Worm (Caenorhabditis elegans) whole organism, L2 larva: ENCODE data around the gene F08H9.4.

Experiments used
- C34F6.9 ChIP-seq: fragments of 150-350 bp; optimal IDR thresholded peaks from 2 replicates; lab custom pipeline; 2014; ENCODE audit warnings: missing biosample characterization, missing genetic modification characterization
- F13H6.1 ChIP-seq: sonication (generic microtip); optimal IDR thresholded peaks from 2 replicates; lab custom pipeline; 2016; ENCODE audit warnings: missing genetic modification characterization, missing compliant biosample characterization
- R02D3.7 ChIP-seq: fragments of 150-350 bp; optimal IDR thresholded peaks from 2 replicates; lab custom pipeline; 2014; ENCODE audit warnings: missing biosample characterization, missing genetic modification characterization
- Y55F3AM.14 ChIP-seq: fragments of 200-800 bp; sonication (Bioruptor generic); optimal IDR thresholded peaks from 2 replicates; lab custom pipeline; 2018; ENCODE audit warnings: mild to moderate bottlenecking, missing genetic modification characterization, missing compliant biosample characterization
- alr-1 ChIP-seq: fragments of 150-350 bp; optimal IDR thresholded peaks from 2 replicates; lab custom pipeline; 2014; ENCODE audit warnings: missing biosample characterization, missing genetic modification characterization
- aly-2 ChIP-seq: fragments of 150-350 bp; optimal IDR thresholded peaks from 2 replicates; lab custom pipeline; 2014; ENCODE audit warnings: missing biosample characterization, missing genetic modification characterization
- ama-1 ChIP-seq: fragments of 150-350 bp; optimal IDR thresholded peaks from 2 replicates; lab custom pipeline; 2018; ENCODE audit warnings: inconsistent platforms
- blmp-1 ChIP-seq: sonication (generic microtip); optimal IDR thresholded peaks from 2 replicates; lab custom pipeline; 2017; ENCODE audit warnings: missing genetic modification characterization, mild to moderate bottlenecking, missing compliant biosample characterization, antibody characterized with exemption, moderate library complexity; ENCODE audit not compliant: insufficient read depth
- crh-2 ChIP-seq: sonication (generic microtip); optimal IDR thresholded peaks from 2 replicates; lab custom pipeline; 2017; ENCODE audit warnings: missing biosample characterization, missing genetic modification characterization
- dmd-4 ChIP-seq: sonication (generic microtip); optimal IDR thresholded peaks from 2 replicates; lab custom pipeline; 2017; ENCODE audit warnings: missing biosample characterization, missing genetic modification characterization
- egl-27 ChIP-seq: sonication (generic microtip); optimal IDR thresholded peaks from 3 replicates; lab custom pipeline; 2017; ENCODE audit warnings: missing biosample characterization, missing genetic modification reagents, missing genetic modification characterization
- elt-1 ChIP-seq: fragments of 150-350 bp; optimal IDR thresholded peaks from 2 replicates; lab custom pipeline; 2014; ENCODE audit warnings: missing biosample characterization, missing genetic modification characterization
- elt-3 ChIP-seq: sonication (generic microtip); optimal IDR thresholded peaks from 2 replicates; lab custom pipeline; 2017; ENCODE audit warnings: missing biosample characterization, missing genetic modification characterization
- gmeb-1 ChIP-seq: fragments of 150-350 bp; optimal IDR thresholded peaks from 2 replicates; lab custom pipeline; 2014; ENCODE audit warnings: missing biosample characterization, missing genetic modification characterization
- lin-11 ChIP-seq: fragments of 150-350 bp; sonication (generic microtip); optimal IDR thresholded peaks from 2 replicates; lab custom pipeline; 2014; ENCODE audit warnings: missing biosample characterization, missing genetic modification characterization, inconsistent platforms, mixed read lengths
- lin-13 ChIP-seq: fragments of 150-350 bp; optimal IDR thresholded peaks from 2 replicates; lab custom pipeline; 2014; ENCODE audit warnings: missing biosample characterization, missing genetic modification reagents, missing genetic modification characterization
- lsy-2 ChIP-seq, 2 experiments: fragments of 150-350 bp in 1 of 2; sonication (generic microtip) in 1 of 2; optimal IDR thresholded peaks; 2 replicates each; lab custom pipeline; 2014 to 2017; ENCODE audit warnings: missing biosample characterization in 2 of 2, missing genetic modification characterization in 2 of 2
- mab-5 ChIP-seq: fragments of 150-350 bp; optimal IDR thresholded peaks from 2 replicates; lab custom pipeline; 2014; ENCODE audit warnings: missing biosample characterization, missing genetic modification characterization
- mbf-1 ChIP-seq: sonication (generic microtip); optimal IDR thresholded peaks from 2 replicates; lab custom pipeline; 2017; ENCODE audit warnings: missing biosample characterization, missing genetic modification characterization
- mdl-1 ChIP-seq, 2 experiments: fragments of 150-350 bp in 1 of 2; sonication (generic microtip) in 1 of 2; optimal IDR thresholded peaks; 2 replicates each; lab custom pipeline; 2017; ENCODE audit warnings: missing biosample characterization in 2 of 2, missing genetic modification characterization in 2 of 2
- nhr-10 ChIP-seq: sonication (generic microtip); optimal IDR thresholded peaks from 2 replicates; lab custom pipeline; 2017; ENCODE audit warnings: missing biosample characterization, missing genetic modification characterization
- nhr-12 ChIP-seq: fragments of 150-350 bp; optimal IDR thresholded peaks from 2 replicates; lab custom pipeline; 2014; ENCODE audit warnings: missing biosample characterization, missing genetic modification characterization
- nhr-21 ChIP-seq: fragments of 150-350 bp; optimal IDR thresholded peaks from 2 replicates; lab custom pipeline; 2014; ENCODE audit warnings: missing biosample characterization, missing genetic modification characterization
- nhr-23 ChIP-seq: fragments of 150-350 bp; optimal IDR thresholded peaks from 2 replicates; lab custom pipeline; 2014; ENCODE audit warnings: missing biosample characterization, missing genetic modification reagents, missing genetic modification characterization
- nhr-237 ChIP-seq: fragments of 150-350 bp; optimal IDR thresholded peaks from 2 replicates; lab custom pipeline; 2014; ENCODE audit warnings: missing biosample characterization, missing genetic modification characterization
- nhr-25 ChIP-seq: fragments of 150-350 bp; sonication (generic microtip); optimal IDR thresholded peaks from 3 replicates; lab custom pipeline; 2014; ENCODE audit warnings: missing biosample characterization, missing genetic modification characterization
- nhr-77 ChIP-seq: fragments of 150-350 bp; optimal IDR thresholded peaks from 2 replicates; lab custom pipeline; 2014; ENCODE audit warnings: missing biosample characterization, missing genetic modification characterization
- sem-4 ChIP-seq: fragments of 150-350 bp; optimal IDR thresholded peaks from 2 replicates; lab custom pipeline; 2014; ENCODE audit warnings: missing biosample characterization, missing genetic modification reagents, missing genetic modification characterization
- skn-1 ChIP-seq: sonication (generic microtip); optimal IDR thresholded peaks from 2 replicates; lab custom pipeline; 2017; ENCODE audit warnings: missing biosample characterization, missing genetic modification characterization
- sma-9 ChIP-seq, 2 experiments: fragments of 150-350 bp in 1 of 2; sonication (generic microtip) in 1 of 2; optimal IDR thresholded peaks; 2 replicates each; lab custom pipeline; 2014 to 2016; ENCODE audit warnings: missing genetic modification characterization in 2 of 2, mild to moderate bottlenecking in 1 of 2, missing biosample characterization in 1 of 2, missing compliant biosample characterization in 1 of 2, missing genetic modification reagents in 1 of 2, moderate library complexity in 1 of 2
- unc-39 ChIP-seq: fragments of 150-350 bp; optimal IDR thresholded peaks from 2 replicates; lab custom pipeline; 2014; ENCODE audit warnings: missing biosample characterization, missing genetic modification characterization
- unc-55 ChIP-seq: fragments of 150-350 bp; sonication (generic microtip); optimal IDR thresholded peaks from 3 replicates; lab custom pipeline; 2014; ENCODE audit warnings: missing biosample characterization, missing genetic modification reagents, missing genetic modification characterization
- unc-62 ChIP-seq: fragments of 150-350 bp; optimal IDR thresholded peaks from 2 replicates; lab custom pipeline; 2014; ENCODE audit warnings: missing biosample characterization, missing genetic modification reagents, missing genetic modification characterization
- zag-1 ChIP-seq: fragments of 150-350 bp; optimal IDR thresholded peaks from 2 replicates; lab custom pipeline; 2014; ENCODE audit warnings: missing biosample characterization, missing genetic modification characterization
- ztf-1 ChIP-seq: fragments of 200-800 bp; sonication (Bioruptor generic); conservative IDR thresholded peaks from 2 replicates; pipeline ENCODE4 v1.3.6; 2022; ENCODE audit warnings: missing genetic modification characterization, missing compliant biosample characterization
- ztf-11 ChIP-seq: sonication (generic microtip); optimal IDR thresholded peaks from 2 replicates; lab custom pipeline; 2017; ENCODE audit warnings: missing biosample characterization, missing genetic modification characterization

F08H9.4 gene

ce11 chrV:14478979-14479378, 14.8 kb upstream of the F08H9.4 start, which contains the start of gene clec-55:
Gene clec-55, plus strand, starts transcription at chrV:14479279.
- TF ChIP-seq unc-39 (tag; lab: Kevin White, UChicago) = no peak

DNA sequence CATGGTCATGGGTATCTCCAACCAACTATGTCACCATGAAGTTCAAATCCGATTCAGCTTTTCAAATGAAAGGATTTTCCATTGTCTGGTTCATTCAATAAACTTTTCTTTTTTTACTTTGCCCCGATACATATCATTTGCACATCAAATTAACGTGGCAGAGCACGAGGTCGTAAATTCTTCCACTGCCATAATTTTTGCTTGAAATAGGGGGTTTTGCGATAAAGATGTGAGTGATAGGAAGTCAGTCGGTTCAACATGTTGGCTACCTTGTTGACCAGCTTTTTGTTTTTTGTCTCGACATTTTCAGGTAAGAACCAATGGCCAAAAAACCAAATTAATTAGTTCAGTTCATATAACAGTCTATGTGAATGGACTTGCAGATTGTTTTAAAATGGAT, 12.5 kb upstream of the F08H9.4 start, which contains the start of gene clec-54:
clec-54 (plus strand) TSS at position 224 of the 400 bp plus-strand sequence.
- peak; percentile 35 for TF ChIP-seq crh-2 (tag; lab: Kevin White, UChicago)
- TF ChIP-seq blmp-1 = no peak
- no peak for TF ChIP-seq elt-1 (tag; lab: Kevin White, UChicago)
- TF ChIP-seq aly-2 = no peak

DNA sequence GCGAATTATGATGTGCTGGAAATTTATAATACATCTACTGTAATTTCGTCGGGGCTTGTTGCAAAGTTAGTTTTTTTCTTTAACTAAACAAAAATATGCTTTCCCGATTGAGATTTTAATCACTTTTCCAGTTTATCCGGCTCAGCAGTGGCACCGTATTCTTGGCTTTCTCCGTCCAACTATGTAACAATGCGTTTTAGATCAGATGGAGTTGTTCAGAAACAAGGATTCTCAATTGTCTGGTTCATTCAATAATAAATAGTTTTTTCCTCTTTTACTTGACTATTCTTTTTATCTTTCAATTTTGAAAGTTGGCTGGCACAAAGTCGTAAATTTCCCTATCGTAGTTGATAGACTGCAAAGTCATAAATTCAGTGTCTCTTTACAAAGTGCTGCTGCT, 9.9 kb upstream of the F08H9.4 start, which contains the start of gene clec-56:
clec-56 (plus strand) TSS at position 301 of the 400 bp plus-strand sequence.
- TF ChIP-seq Y55F3AM.14 (no peak), C34F6.9 (tag; lab: Kevin White, UChicago) (no peak), mbf-1 (tag; lab: Kevin White, UChicago) (no peak), R02D3.7 (tag; lab: Kevin White, UChicago) (no peak), skn-1 (tag; lab: Kevin White, UChicago) (no peak), nhr-77 (tag; lab: Kevin White, UChicago) (no peak), sem-4 (tag; lab: Kevin White, UChicago) (no peak), dmd-4 (tag; lab: Kevin White, UChicago) (no peak), ztf-11 (no peak), gmeb-1 (tag; lab: Kevin White, UChicago) (no peak), sma-9 (GFP tag; optimal IDR thresholded peaks at IDR 0.05; lab: Kevin White, UChicago) (no peak), sma-9 (tag; optimal IDR thresholded peaks at IDR 0.05; lab: Kevin White, UChicago) (no peak), alr-1 (tag; lab: Kevin White, UChicago) (no peak), elt-3 (no peak), nhr-25 (tag; lab: Kevin White, UChicago) (no peak), lin-13 (GFP tag; lab: Kevin White, UChicago) (no peak), aly-2 (no peak), unc-39 (tag; lab: Kevin White, UChicago) (no peak), ztf-1 (no peak), nhr-21 (tag; lab: Kevin White, UChicago) (no peak), nhr-23 (tag; lab: Kevin White, UChicago) (no peak)

DNA sequence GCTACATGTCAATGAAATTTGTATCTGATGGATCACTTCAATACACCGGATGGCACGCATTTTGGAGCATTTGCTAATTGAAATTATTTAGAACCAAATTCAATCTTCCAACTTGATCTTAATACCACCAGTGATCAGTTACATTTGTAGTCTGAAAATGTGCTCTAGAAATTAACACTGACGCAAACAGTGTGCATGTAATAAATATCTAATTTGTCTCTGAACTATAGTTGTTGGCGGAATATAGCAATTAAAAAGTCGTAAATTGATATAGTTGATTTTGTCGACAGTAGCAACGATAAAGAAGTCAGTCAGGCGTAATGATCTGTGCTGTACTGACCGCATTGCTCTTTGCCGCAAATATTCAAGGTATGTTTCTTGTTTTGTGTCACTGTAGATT, 8.0 kb upstream of the F08H9.4 start, which contains the start of gene clec-227:
clec-227 (plus strand) TSS at position 301 of the 400 bp plus-strand sequence.
- TF ChIP-seq nhr-77 (tag; lab: Kevin White, UChicago) = no peak
- TF ChIP-seq mab-5 = no peak
- no peak for TF ChIP-seq ztf-11
- TF ChIP-seq gmeb-1 (tag; lab: Kevin White, UChicago) = no peak
- no peak for TF ChIP-seq lin-13 (GFP tag; lab: Kevin White, UChicago)
- no peak for TF ChIP-seq sma-9 (GFP tag; optimal IDR thresholded peaks at IDR 0.05; lab: Kevin White, UChicago)
- TF ChIP-seq sma-9 (tag; optimal IDR thresholded peaks at IDR 0.05; lab: Kevin White, UChicago) = no peak
- no peak for TF ChIP-seq nhr-25 (tag; lab: Kevin White, UChicago)
- TF ChIP-seq unc-62 (GFP tag; lab: Kevin White, UChicago) = no peak
- no peak for TF ChIP-seq mbf-1 (tag; lab: Kevin White, UChicago)
- TF ChIP-seq Y55F3AM.14 = no peak
- TF ChIP-seq C34F6.9 (tag; lab: Kevin White, UChicago) = no peak
- no peak for TF ChIP-seq unc-39 (tag; lab: Kevin White, UChicago)
- no peak for TF ChIP-seq dmd-4 (tag; lab: Kevin White, UChicago)
- no peak for TF ChIP-seq elt-1 (tag; lab: Kevin White, UChicago)
- no peak for TF ChIP-seq lsy-2 (tag; optimal IDR thresholded peaks at IDR 0.05; lab: Kevin White, UChicago)
- TF ChIP-seq F13H6.1 (tag; lab: Kevin White, UChicago) = no peak
- TF ChIP-seq sem-4 (tag; lab: Kevin White, UChicago) = no peak

ce11 chrV:14468931-14469330, 4.7 kb upstream of the F08H9.4 start, which contains the start of gene clec-57:
Gene clec-57, plus strand, starts transcription at chrV:14469231.
- TF ChIP-seq zag-1 (tag; lab: Kevin White, UChicago) = no peak

ce11 chrV:14468196-14468874, 4.1 kb upstream of the F08H9.4 start, which contains the start of gene srz-97:
Gene srz-97, minus strand, starts transcription at chrV:14468246.
- peak; percentile 16 for TF ChIP-seq zag-1 (tag; lab: Kevin White, UChicago)
- TF ChIP-seq elt-3 = no peak
- TF ChIP-seq lin-11 (tag; lab: Kevin White, UChicago) = no peak
- TF ChIP-seq dmd-4 (tag; lab: Kevin White, UChicago) = no peak
- no peak for TF ChIP-seq elt-1 (tag; lab: Kevin White, UChicago)
- no peak for TF ChIP-seq gmeb-1 (tag; lab: Kevin White, UChicago)
- TF ChIP-seq unc-55 = no peak
- peak; percentile 59 for TF ChIP-seq nhr-21 (tag; lab: Kevin White, UChicago)
- TF ChIP-seq nhr-12 = no peak
- TF ChIP-seq nhr-237 (tag; lab: Kevin White, UChicago) = no peak
- TF ChIP-seq ztf-11 = no peak
- no peak for TF ChIP-seq sem-4 (tag; lab: Kevin White, UChicago)
- peak; percentile 3 for TF ChIP-seq F13H6.1 (tag; lab: Kevin White, UChicago)
- no peak for TF ChIP-seq mdl-1 (tag; optimal IDR thresholded peaks at IDR 0.05; lab: Kevin White, UChicago)
- peak; percentile 20 for TF ChIP-seq egl-27
- no peak for TF ChIP-seq alr-1 (tag; lab: Kevin White, UChicago)
- TF ChIP-seq mbf-1 (tag; lab: Kevin White, UChicago) = no peak
- TF ChIP-seq lin-13 (GFP tag; lab: Kevin White, UChicago) = peak; percentile 19
- TF ChIP-seq ama-1 (lab: Kevin White, UChicago) = peak; percentile 7
- no peak for TF ChIP-seq ztf-1
- TF ChIP-seq sma-9 (GFP tag; optimal IDR thresholded peaks at IDR 0.05; lab: Kevin White, UChicago) = peak; percentile 73
- no peak for TF ChIP-seq sma-9 (tag; optimal IDR thresholded peaks at IDR 0.05; lab: Kevin White, UChicago)
- TF ChIP-seq skn-1 (tag; lab: Kevin White, UChicago) = no peak
- TF ChIP-seq nhr-10 (tag; lab: Kevin White, UChicago) = no peak
